Worm (Caenorhabditis elegans): ENCODE measurements around the gene F36A4.1.

- TF ChIP-seq ceh-82 (tag; optimal IDR thresholded peaks at IDR 0.05), result no peak
- TF ChIP-seq lin-15B (tag; optimal IDR thresholded peaks at IDR 0.05), result no peak
- TF ChIP-seq nhr-11 (tag; optimal IDR thresholded peaks at IDR 0.05), result no peak
- no peak for TF ChIP-seq fkh-10 (GFP tag; optimal IDR thresholded peaks at IDR 0.05)
- no peak for TF ChIP-seq dpl-1 (GFP tag; optimal IDR thresholded peaks at IDR 0.05)
- TF ChIP-seq nhr-76 (tag; optimal IDR thresholded peaks at IDR 0.05), result no peak
- no peak for TF ChIP-seq ztf-11 (tag; optimal IDR thresholded peaks at IDR 0.05)
- TF ChIP-seq zag-1 (tag; optimal IDR thresholded peaks at IDR 0.05), result no peak
- TF ChIP-seq sptf-1 (tag; optimal IDR thresholded peaks at IDR 0.05), result no peak
- no peak for TF ChIP-seq hpl-2 (GFP tag; optimal IDR thresholded peaks at IDR 0.05)
- TF ChIP-seq elt-3 (tag; optimal IDR thresholded peaks at IDR 0.05), result no peak
Measured at ce11 chrIV:4265224-4265623, 7.0 kb upstream of the F36A4.1 start, which contains the start of gene F36A4.5.

All from whole organism, L1 larva.